Worm (Caenorhabditis elegans) whole organism, late embryonic: ENCODE results near the gene lips-11.

Experiments
- C08G9.2 ChIP-seq: sonication (generic microtip); optimal IDR thresholded peaks from 2 replicates; lab custom pipeline; 2016; ENCODE audit warnings: mild to moderate bottlenecking, missing genetic modification characterization, moderate library complexity, missing compliant biosample characterization
- Y22D7AL.16 ChIP-seq: sonication (generic microtip); optimal IDR thresholded peaks from 2 replicates; lab custom pipeline; 2016; ENCODE audit warnings: missing genetic modification characterization, missing compliant biosample characterization
- ahr-1 ChIP-seq: sonication (generic microtip); optimal IDR thresholded peaks from 2 replicates; lab custom pipeline; 2016; ENCODE audit warnings: missing genetic modification characterization, missing compliant biosample characterization
- ama-1 ChIP-seq: fragments of 150-350 bp; optimal IDR thresholded peaks from 2 replicates; lab custom pipeline; 2014
- ceh-18 ChIP-seq: sonication (generic microtip); optimal IDR thresholded peaks from 2 replicates; lab custom pipeline; 2016; ENCODE audit warnings: missing genetic modification characterization, missing compliant biosample characterization
- ceh-24 ChIP-seq: sonication (generic microtip); optimal IDR thresholded peaks from 2 replicates; lab custom pipeline; 2016; ENCODE audit warnings: mild to moderate bottlenecking, missing genetic modification characterization, missing compliant biosample characterization
- ceh-31 ChIP-seq: sonication (generic microtip); optimal IDR thresholded peaks from 2 replicates; lab custom pipeline; 2016; ENCODE audit warnings: missing genetic modification characterization, missing compliant biosample characterization
- ceh-48 ChIP-seq: sonication (generic microtip); optimal IDR thresholded peaks from 2 replicates; lab custom pipeline; 2016; ENCODE audit warnings: missing genetic modification characterization, inconsistent platforms, missing compliant biosample characterization
- ceh-6 ChIP-seq: fragments of 200-800 bp; sonication (Bioruptor generic); optimal IDR thresholded peaks from 2 replicates; lab custom pipeline; 2018; ENCODE audit warnings: mild to moderate bottlenecking, missing genetic modification characterization, missing compliant biosample characterization
- che-1 ChIP-seq: sonication (generic microtip); optimal IDR thresholded peaks from 2 replicates; lab custom pipeline; 2016; ENCODE audit warnings: mild to moderate bottlenecking, missing genetic modification characterization, missing compliant biosample characterization
- fkh-10 ChIP-seq: fragments of 150-350 bp; optimal IDR thresholded peaks from 2 replicates; lab custom pipeline; 2014; ENCODE audit warnings: missing biosample characterization, missing genetic modification reagents, missing genetic modification characterization
- gmeb-2 ChIP-seq: sonication (generic microtip); optimal IDR thresholded peaks from 2 replicates; lab custom pipeline; 2016; ENCODE audit warnings: missing genetic modification characterization, inconsistent platforms, missing compliant biosample characterization
- madf-2 ChIP-seq: sonication (generic microtip); optimal IDR thresholded peaks from 2 replicates; lab custom pipeline; 2017; ENCODE audit warnings: missing genetic modification characterization, missing compliant biosample characterization
- mec-3 ChIP-seq: sonication (generic microtip); optimal IDR thresholded peaks from 2 replicates; lab custom pipeline; 2016; ENCODE audit warnings: borderline replicate concordance, missing genetic modification characterization, missing compliant biosample characterization
- nhr-11 ChIP-seq: fragments of 150-350 bp; optimal IDR thresholded peaks from 2 replicates; lab custom pipeline; 2014; ENCODE audit warnings: missing biosample characterization, missing genetic modification characterization
- nhr-232 ChIP-seq: sonication (generic microtip); optimal IDR thresholded peaks from 2 replicates; lab custom pipeline; 2016; ENCODE audit warnings: missing genetic modification characterization, missing compliant biosample characterization
- odd-2 ChIP-seq: sonication (generic microtip); optimal IDR thresholded peaks from 2 replicates; lab custom pipeline; 2017; ENCODE audit warnings: antibody characterized with exemption, mild to moderate bottlenecking, missing genetic modification characterization, missing compliant biosample characterization
- pag-3 ChIP-seq: sonication (generic microtip); optimal IDR thresholded peaks from 2 replicates; lab custom pipeline; 2016; ENCODE audit warnings: missing compliant biosample characterization, missing genetic modification characterization, borderline replicate concordance
- pat-9 ChIP-seq: fragments of 200-800 bp; sonication (Bioruptor generic); optimal IDR thresholded peaks from 2 replicates; lab custom pipeline; 2018; ENCODE audit warnings: mild to moderate bottlenecking, missing genetic modification characterization, moderate library complexity, missing compliant biosample characterization
- pax-1 ChIP-seq: fragments of 150-350 bp; optimal IDR thresholded peaks from 2 replicates; lab custom pipeline; 2014; ENCODE audit warnings: missing biosample characterization, missing genetic modification characterization
- pqm-1 ChIP-seq: sonication (generic microtip); optimal IDR thresholded peaks from 2 replicates; lab custom pipeline; 2016; ENCODE audit warnings: missing genetic modification characterization, missing compliant biosample characterization
- pros-1 ChIP-seq: fragments of 150-350 bp; optimal IDR thresholded peaks from 2 replicates; lab custom pipeline; 2014; ENCODE audit warnings: missing biosample characterization, missing genetic modification reagents, missing genetic modification characterization
- ref-2 ChIP-seq: sonication (generic microtip); optimal IDR thresholded peaks from 2 replicates; lab custom pipeline; 2016; ENCODE audit warnings: missing genetic modification characterization, missing compliant biosample characterization
- sox-2 ChIP-seq: fragments of 200-800 bp; sonication (Bioruptor generic); IDR thresholded peaks from 2 replicates; pipeline ENCODE4 v1.3.6; 2022; ENCODE audit warnings: missing genetic modification reagents, missing genetic modification characterization, missing compliant biosample characterization
- sox-4 ChIP-seq: sonication (generic microtip); optimal IDR thresholded peaks from 2 replicates; lab custom pipeline; 2017; ENCODE audit warnings: mild to moderate bottlenecking, missing genetic modification characterization, inconsistent platforms, missing compliant biosample characterization
- syd-9 ChIP-seq: sonication (generic microtip); optimal IDR thresholded peaks from 2 replicates; lab custom pipeline; 2016; ENCODE audit warnings: mild to moderate bottlenecking, missing genetic modification characterization, moderate library complexity, missing compliant biosample characterization
- tbx-2 ChIP-seq: sonication (generic microtip); optimal IDR thresholded peaks from 2 replicates; lab custom pipeline; 2016; ENCODE audit warnings: missing genetic modification characterization, missing compliant biosample characterization
- ttx-3 ChIP-seq: sonication (generic microtip); optimal IDR thresholded peaks from 2 replicates; lab custom pipeline; 2016; ENCODE audit warnings: missing genetic modification reagents, missing genetic modification characterization, missing compliant biosample characterization
- unc-3 ChIP-seq, 2 experiments: fragments of 200-800 bp in 1 of 2; sonication (Bioruptor generic) in 1 of 2; sonication (generic microtip) in 1 of 2; conservative IDR thresholded peaks in 1 of 2; optimal IDR thresholded peaks in 1 of 2; 2 replicates each; pipeline versions ENCODE4 v1.3.6 to Lab custom; 2016 to 2022; ENCODE audit warnings: missing compliant biosample characterization in 2 of 2, missing genetic modification characterization in 2 of 2, missing genetic modification reagents in 1 of 2
- unc-42 ChIP-seq: sonication (generic microtip); optimal IDR thresholded peaks from 2 replicates; lab custom pipeline; 2016; ENCODE audit warnings: missing genotype, missing genetic modification characterization, missing compliant biosample characterization
- unc-86 ChIP-seq: sonication (generic microtip); optimal IDR thresholded peaks from 2 replicates; lab custom pipeline; 2016; ENCODE audit warnings: missing genetic modification characterization, missing compliant biosample characterization
- zip-5 ChIP-seq: sonication (generic microtip); optimal IDR thresholded peaks from 2 replicates; lab custom pipeline; 2016; ENCODE audit warnings: missing genetic modification characterization, missing compliant biosample characterization
- ztf-16 ChIP-seq: sonication (generic microtip); optimal IDR thresholded peaks from 2 replicates; lab custom pipeline; 2017; ENCODE audit warnings: missing genetic modification characterization, missing compliant biosample characterization

Gene lips-11

ce11 chrII:1126472-1126871 is 15.7 kb upstream of the lips-11 start:
- TF ChIP-seq ceh-6 (GFP tag; lab: Kevin White, UChicago) = no peak
- TF ChIP-seq pros-1 (tag; lab: Kevin White, UChicago) = no peak
- no peak for TF ChIP-seq unc-86 (tag; lab: Kevin White, UChicago)
- no peak for TF ChIP-seq ahr-1
- no peak for TF ChIP-seq pat-9 (tag; lab: Kevin White, UChicago)
- TF ChIP-seq sox-2 (GFP tag; lab: Robert Waterston, UW) = no peak
- TF ChIP-seq syd-9 (tag; lab: Kevin White, UChicago) = no peak
- no peak for TF ChIP-seq nhr-11 (tag; lab: Kevin White, UChicago)
- TF ChIP-seq zip-5 = no peak
- TF ChIP-seq unc-3 (GFP tag; conservative IDR thresholded peaks at IDR 0.05; lab: Robert Waterston, UW) = no peak
- TF ChIP-seq unc-3 (tag; optimal IDR thresholded peaks at IDR 0.05; lab: Kevin White, UChicago) = no peak
- TF ChIP-seq ceh-18 (tag; lab: Kevin White, UChicago) = no peak
- TF ChIP-seq ceh-48 (tag; lab: Kevin White, UChicago) = no peak
- TF ChIP-seq Y22D7AL.16 (tag; lab: Kevin White, UChicago) = no peak
- no peak for TF ChIP-seq che-1 (tag; lab: Kevin White, UChicago)

- no peak for TF ChIP-seq ceh-18 (tag; lab: Kevin White, UChicago)
- no peak for TF ChIP-seq pqm-1
- TF ChIP-seq zip-5 = no peak
- no peak for TF ChIP-seq C08G9.2 (tag; lab: Kevin White, UChicago)
- no peak for TF ChIP-seq nhr-232 (tag; lab: Kevin White, UChicago)
- no peak for TF ChIP-seq Y22D7AL.16 (tag; lab: Kevin White, UChicago)
- TF ChIP-seq odd-2 (tag; lab: Kevin White, UChicago) = no peak
- no peak for TF ChIP-seq unc-42
- no peak for TF ChIP-seq ref-2
- no peak for TF ChIP-seq tbx-2
- no peak for TF ChIP-seq pros-1 (tag; lab: Kevin White, UChicago)
- no peak for TF ChIP-seq ceh-24 (tag; lab: Kevin White, UChicago)
- no peak for TF ChIP-seq sox-4 (tag; lab: Kevin White, UChicago)
- no peak for TF ChIP-seq pag-3 (tag; lab: Kevin White, UChicago)
- TF ChIP-seq syd-9 (tag; lab: Kevin White, UChicago) = no peak
- no peak for TF ChIP-seq ceh-31
- no peak for TF ChIP-seq pax-1 (tag; lab: Kevin White, UChicago)
These were observed 14.0 kb upstream of the lips-11 start for ce11 chrII:1124757-1125156.

- no peak for TF ChIP-seq ttx-3
These were observed 12.4 kb upstream of the lips-11 start, which contains the start of the genes sut-1 and eri-3 for ce11 chrII:1123208-1123607. Gene sut-1 (minus strand): TSS chrII:1123265. Gene eri-3 (plus strand): TSS chrII:1123534.

- TF ChIP-seq fkh-10 = no peak
These were observed 7.4 kb upstream of the lips-11 start, which contains the start of gene lips-13 for ce11 chrII:1117992-1118729. Gene lips-13 (minus strand): TSS chrII:1118042.

ce11 chrII:1116521-1116920 is 5.7 kb upstream of the lips-11 start:
- TF ChIP-seq syd-9 (tag; lab: Kevin White, UChicago) (no peak), ama-1 (no peak), ztf-16 (tag; lab: Kevin White, UChicago) (no peak), mec-3 (tag; lab: Kevin White, UChicago) (no peak), gmeb-2 (tag; lab: Kevin White, UChicago) (no peak), madf-2 (tag; lab: Kevin White, UChicago) (no peak)
